Worm (Caenorhabditis elegans) whole organism, L4/young adult: Measurements from ENCODE around the gene F35A5.1.

ENCODE experiments used
- W03F9.2 ChIP-seq: fragments of 150-350 bp; optimal IDR thresholded peaks from 2 replicates; lab custom pipeline; 2014; ENCODE audit warnings: missing biosample characterization, missing genetic modification characterization
- dao-5 ChIP-seq: sonication (generic microtip); optimal IDR thresholded peaks from 2 replicates; lab custom pipeline; 2016; ENCODE audit warnings: missing genotype, missing genetic modification characterization, moderate library complexity, missing compliant biosample characterization
- him-1 ChIP-seq: sonication (generic microtip); optimal IDR thresholded peaks from 2 replicates; lab custom pipeline; 2016; ENCODE audit warnings: missing genotype, missing genetic modification reagents, missing genetic modification characterization, missing compliant biosample characterization

DNA sequence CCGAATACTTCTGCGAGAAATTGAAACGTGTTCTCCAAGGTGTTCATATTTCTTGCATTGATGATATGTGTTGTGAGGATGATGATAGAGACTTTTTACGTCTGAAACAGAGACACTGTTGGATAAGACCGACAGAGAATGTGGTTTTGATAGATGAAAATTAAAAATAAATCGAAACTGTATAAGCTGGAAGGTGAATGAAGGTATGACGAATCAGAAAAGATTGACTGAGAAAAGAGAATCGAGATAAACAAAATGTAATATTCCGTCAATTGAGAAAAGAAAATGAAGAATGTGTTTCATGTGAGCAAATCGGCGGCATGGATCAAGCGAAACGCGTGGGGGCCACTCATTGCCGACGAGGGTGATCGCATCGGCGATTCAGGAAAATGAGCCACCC, 50.4 kb downstream of the F35A5.1 start, which contains the start of gene ceh-18:
- no peak for TF ChIP-seq him-1 (tag; lab: Kevin White, UChicago)
- TF ChIP-seq W03F9.2 (tag; lab: Kevin White, UChicago), result no peak
- TF ChIP-seq dao-5 (tag; lab: Kevin White, UChicago), result no peak
